Fruit fly (Drosophila melanogaster): ENCODE measurements around the gene CG5577.
A peak's percentile ranks its signal among the peaks of the same experiment; 100 is the strongest.

Gene CG5577

DNA sequence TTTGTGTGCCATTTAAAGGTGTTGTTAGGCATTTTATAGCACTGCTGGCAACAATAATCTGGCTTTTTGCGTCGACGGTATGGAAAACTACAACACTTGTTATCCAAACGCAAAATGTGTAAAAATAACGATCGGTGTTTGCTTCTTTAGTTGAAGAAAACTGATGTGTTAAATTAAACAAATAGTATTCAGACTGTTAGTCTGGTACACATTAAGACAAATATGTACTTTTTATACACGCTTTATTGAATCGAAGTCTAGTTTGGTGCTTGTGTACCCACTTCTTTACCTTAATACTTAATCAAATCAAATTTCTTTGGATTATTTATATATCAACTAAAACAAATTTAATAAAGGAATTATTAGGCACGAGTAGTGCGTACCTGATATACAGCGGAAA, 49.7 kb downstream of the CG5577 start (continued):
- TF ChIP-seq Jarid2 (GFP tag; optimal IDR thresholded peaks at IDR 0.05) (peak; percentile 2), lab (GFP tag; optimal IDR thresholded peaks at IDR 0.05) (peak; percentile 94), CG31365 (tag; optimal IDR thresholded peaks at IDR 0.05) (peak; percentile 23), CG9727 (GFP tag; optimal IDR thresholded peaks at IDR 0.05) (peak; percentile 7), schlank (tag; optimal IDR thresholded peaks at IDR 0.05) (peak; percentile 69), CG6813 (GFP tag; optimal IDR thresholded peaks at IDR 0.05) (peak; percentile 79), B-H2 (GFP tag; optimal IDR thresholded peaks at IDR 0.05) (peak; percentile 80), slou (GFP tag; optimal IDR thresholded peaks at IDR 0.05) (peak; percentile 2), fd96Cb (tag; optimal IDR thresholded peaks at IDR 0.05) (no peak), CG5180 (GFP tag; optimal IDR thresholded peaks at IDR 0.05) (no peak), pfk (GFP tag; optimal IDR thresholded peaks at IDR 0.05) (peak; percentile 4), CG10979 (tag; optimal IDR thresholded peaks at IDR 0.05) (no peak), Sry-β (GFP tag; optimal IDR thresholded peaks at IDR 0.05) (no peak), ash1 (GFP tag; optimal IDR thresholded peaks at IDR 0.05) (peak; percentile 18), crol (GFP tag; IDR thresholded peaks at IDR 0.05) (no peak), Hmr (GFP tag; optimal IDR thresholded peaks at IDR 0.05) (peak; percentile 87), CG17385 (GFP tag; optimal IDR thresholded peaks at IDR 0.05) (peak; percentile 24), CG14050 (GFP tag; IDR thresholded peaks at IDR 0.05) (no peak), Hand (GFP tag; optimal IDR thresholded peaks at IDR 0.05) (peak; percentile 49), D19B (GFP tag; optimal IDR thresholded peaks at IDR 0.05) (peak; percentile 39), CrebB (tag; optimal IDR thresholded peaks at IDR 0.05) (peak; percentile 46), Fer3 (tag; optimal IDR thresholded peaks at IDR 0.05) (peak; percentile 81), bab2 (GFP tag; optimal IDR thresholded peaks at IDR 0.05) (peak; percentile 1), tup (GFP tag; optimal IDR thresholded peaks at IDR 0.05) (no peak), exex (tag; optimal IDR thresholded peaks at IDR 0.05) (peak; percentile 34), MBD-R2 (GFP tag; IDR thresholded peaks at IDR 0.05) (no peak), CG4328 (GFP tag; optimal IDR thresholded peaks at IDR 0.05) (peak; percentile 13), CG11247 (GFP tag; IDR thresholded peaks at IDR 0.05) (peak; percentile 49; the same call in 1 of the 2 replicates), CG3281 (GFP tag; optimal IDR thresholded peaks at IDR 0.05) (peak; percentile 88), CG15514 (GFP tag; optimal IDR thresholded peaks at IDR 0.05) (peak; percentile 41), pho (GFP tag; optimal IDR thresholded peaks at IDR 0.05) (peak; percentile 39), HHEX (GFP tag; optimal IDR thresholded peaks at IDR 0.05) (peak; percentile 70), CG12071 (GFP tag; optimal IDR thresholded peaks at IDR 0.05) (peak; percentile 46), Dref (GFP tag; IDR thresholded peaks at IDR 0.05) (no peak), CG18599 (GFP tag; optimal IDR thresholded peaks at IDR 0.05) (peak; percentile 91), Hey (tag; optimal IDR thresholded peaks at IDR 0.05) (peak; percentile 13), Adf1 (GFP tag; IDR thresholded peaks at IDR 0.05) (peak; percentile 50; the same call in 1 of the 2 replicates), ken (GFP tag; IDR thresholded peaks at IDR 0.05) (no peak), Meics (GFP tag; optimal IDR thresholded peaks at IDR 0.05) (peak; percentile 81), Dbx (GFP tag; IDR thresholded peaks at IDR 0.05) (0 out of 3 replicates have a peak, but pooled peaks have one; percentile 47), fd3F (GFP tag; optimal IDR thresholded peaks at IDR 0.05) (peak; percentile 87)

- TF ChIP-seq CG8478 (optimal IDR thresholded peaks at IDR 0.05) = no peak
- no peak for TF ChIP-seq CG34224 (GFP tag; IDR thresholded peaks at IDR 0.05; ENCODE audit: partially characterized antibody)
- TF ChIP-seq Side (GFP tag; optimal IDR thresholded peaks at IDR 0.05) = no peak
- TF ChIP-seq CG15601 (tag; optimal IDR thresholded peaks at IDR 0.05) = no peak
- TF ChIP-seq CG8924 (tag; optimal IDR thresholded peaks at IDR 0.05) = no peak
- TF ChIP-seq prd (optimal IDR thresholded peaks at IDR 0.05) = no peak
- TF ChIP-seq prd (GFP tag; IDR thresholded peaks at IDR 0.05) = no peak
- TF ChIP-seq YL-1 (GFP tag; optimal IDR thresholded peaks at IDR 0.05) = no peak
- no peak for TF ChIP-seq CG18476 (GFP tag; optimal IDR thresholded peaks at IDR 0.05)
- no peak for TF ChIP-seq tin (GFP tag; optimal IDR thresholded peaks at IDR 0.05)
- TF ChIP-seq yki (optimal IDR thresholded peaks at IDR 0.05) = no peak
- no peak for TF ChIP-seq insv (GFP tag; optimal IDR thresholded peaks at IDR 0.05)
- TF ChIP-seq zf30C (GFP tag; optimal IDR thresholded peaks at IDR 0.05) = no peak
- TF ChIP-seq trem (tag; optimal IDR thresholded peaks at IDR 0.05) = no peak
- no peak for TF ChIP-seq br (optimal IDR thresholded peaks at IDR 0.05)
Observed at dm6 chr3L:17791467-17791494, 49.9 kb downstream of the CG5577 start, which contains the start of gene CG42815. Gene CG42815 (minus strand): TSS chr3L:17791486.

Data from whole organism, embryonic.